Worm (Caenorhabditis elegans) whole organism, late embryonic: ENCODE data around the gene evl-20.

Source experiments
- C08G9.2 ChIP-seq: sonication (generic microtip); optimal IDR thresholded peaks from 2 replicates; lab custom pipeline; 2016; ENCODE audit warnings: mild to moderate bottlenecking, missing genetic modification characterization, moderate library complexity, missing compliant biosample characterization
- C38D4.7 ChIP-seq: fragments of 200-800 bp; sonication (Bioruptor generic); optimal IDR thresholded peaks from 2 replicates; lab custom pipeline; 2018; ENCODE audit warnings: mild to moderate bottlenecking, missing genetic modification characterization, moderate library complexity, missing compliant biosample characterization
- F13H6.1 ChIP-seq: sonication (generic microtip); optimal IDR thresholded peaks from 2 replicates; lab custom pipeline; 2016; ENCODE audit warnings: missing genetic modification characterization, missing compliant biosample characterization
- Y22D7AL.16 ChIP-seq: sonication (generic microtip); optimal IDR thresholded peaks from 2 replicates; lab custom pipeline; 2016; ENCODE audit warnings: missing genetic modification characterization, missing compliant biosample characterization
- ceh-14 ChIP-seq: sonication (generic microtip); optimal IDR thresholded peaks from 2 replicates; lab custom pipeline; 2016; ENCODE audit warnings: missing genotype, missing genetic modification characterization, missing compliant biosample characterization
- ceh-22 ChIP-seq: sonication (generic microtip); optimal IDR thresholded peaks from 2 replicates; lab custom pipeline; 2017; ENCODE audit warnings: missing biosample characterization, missing genetic modification characterization
- ceh-30 ChIP-seq: fragments of 150-350 bp; optimal IDR thresholded peaks from 2 replicates; lab custom pipeline; 2014; ENCODE audit warnings: missing biosample characterization, missing genetic modification characterization
- ceh-34 ChIP-seq: sonication (generic microtip); optimal IDR thresholded peaks from 2 replicates; lab custom pipeline; 2016; ENCODE audit warnings: mild to moderate bottlenecking, missing genetic modification characterization, missing compliant biosample characterization
- ceh-48 ChIP-seq: sonication (generic microtip); optimal IDR thresholded peaks from 2 replicates; lab custom pipeline; 2016; ENCODE audit warnings: missing genetic modification characterization, inconsistent platforms, missing compliant biosample characterization
- ceh-6 ChIP-seq: fragments of 200-800 bp; sonication (Bioruptor generic); optimal IDR thresholded peaks from 2 replicates; lab custom pipeline; 2018; ENCODE audit warnings: mild to moderate bottlenecking, missing genetic modification characterization, missing compliant biosample characterization
- che-1 ChIP-seq: sonication (generic microtip); optimal IDR thresholded peaks from 2 replicates; lab custom pipeline; 2016; ENCODE audit warnings: mild to moderate bottlenecking, missing genetic modification characterization, missing compliant biosample characterization
- dve-1 ChIP-seq: sonication (generic microtip); optimal IDR thresholded peaks from 2 replicates; lab custom pipeline; 2017; ENCODE audit warnings: antibody characterized with exemption, mild to moderate bottlenecking, missing genetic modification characterization, missing compliant biosample characterization
- elt-2 ChIP-seq: sonication (generic microtip); optimal IDR thresholded peaks from 2 replicates; lab custom pipeline; 2016; ENCODE audit warnings: missing genetic modification reagents, missing genetic modification characterization, missing compliant biosample characterization
- ets-4 ChIP-seq: sonication (generic microtip); optimal IDR thresholded peaks from 2 replicates; lab custom pipeline; 2016; ENCODE audit warnings: missing genetic modification characterization, missing compliant biosample characterization
- eyg-1 ChIP-seq: sonication (generic microtip); optimal IDR thresholded peaks from 2 replicates; lab custom pipeline; 2016; ENCODE audit warnings: missing genotype, missing genetic modification characterization, missing compliant biosample characterization
- fax-1 ChIP-seq: sonication (generic microtip); optimal IDR thresholded peaks from 2 replicates; lab custom pipeline; 2016; ENCODE audit warnings: missing genotype, missing genetic modification characterization, missing compliant biosample characterization
- fkh-10 ChIP-seq: fragments of 150-350 bp; optimal IDR thresholded peaks from 2 replicates; lab custom pipeline; 2014; ENCODE audit warnings: missing biosample characterization, missing genetic modification reagents, missing genetic modification characterization
- fkh-6 ChIP-seq: sonication (generic microtip); optimal IDR thresholded peaks from 2 replicates; lab custom pipeline; 2016; ENCODE audit warnings: missing genetic modification characterization, missing compliant biosample characterization
- gmeb-2 ChIP-seq: sonication (generic microtip); optimal IDR thresholded peaks from 2 replicates; lab custom pipeline; 2016; ENCODE audit warnings: missing genetic modification characterization, inconsistent platforms, missing compliant biosample characterization
- hlh-13 ChIP-seq: fragments of 200-800 bp; sonication (Bioruptor generic); optimal IDR thresholded peaks from 2 replicates; lab custom pipeline; 2018; ENCODE audit warnings: mild to moderate bottlenecking, missing genetic modification characterization, missing compliant biosample characterization
- hlh-15 ChIP-seq: sonication (generic microtip); optimal IDR thresholded peaks from 2 replicates; lab custom pipeline; 2016; ENCODE audit warnings: missing genetic modification characterization, missing compliant biosample characterization
- hlh-6 ChIP-seq: sonication (generic microtip); optimal IDR thresholded peaks from 2 replicates; lab custom pipeline; 2016; ENCODE audit warnings: missing genotype, missing genetic modification characterization, missing compliant biosample characterization
- hlh-8 ChIP-seq: sonication (generic microtip); optimal IDR thresholded peaks from 2 replicates; lab custom pipeline; 2016; ENCODE audit warnings: missing genotype, missing genetic modification characterization, missing compliant biosample characterization
- odd-2 ChIP-seq: sonication (generic microtip); optimal IDR thresholded peaks from 2 replicates; lab custom pipeline; 2017; ENCODE audit warnings: antibody characterized with exemption, mild to moderate bottlenecking, missing genetic modification characterization, missing compliant biosample characterization
- pag-3 ChIP-seq: sonication (generic microtip); optimal IDR thresholded peaks from 2 replicates; lab custom pipeline; 2016; ENCODE audit warnings: missing compliant biosample characterization, missing genetic modification characterization, borderline replicate concordance
- pax-1 ChIP-seq: fragments of 150-350 bp; optimal IDR thresholded peaks from 2 replicates; lab custom pipeline; 2014; ENCODE audit warnings: missing biosample characterization, missing genetic modification characterization
- pha-4 ChIP-seq: fragments of 150-350 bp; optimal IDR thresholded peaks from 2 replicates; lab custom pipeline; 2018; ENCODE audit warnings: missing biosample characterization, missing genetic modification reagents, missing genetic modification characterization
- pqm-1 ChIP-seq: sonication (generic microtip); optimal IDR thresholded peaks from 2 replicates; lab custom pipeline; 2016; ENCODE audit warnings: missing genetic modification characterization, missing compliant biosample characterization
- pros-1 ChIP-seq: fragments of 150-350 bp; optimal IDR thresholded peaks from 2 replicates; lab custom pipeline; 2014; ENCODE audit warnings: missing biosample characterization, missing genetic modification reagents, missing genetic modification characterization
- rnt-1 ChIP-seq: sonication (generic microtip); optimal IDR thresholded peaks from 2 replicates; lab custom pipeline; 2016; ENCODE audit warnings: missing genetic modification characterization, missing compliant biosample characterization
- syd-9 ChIP-seq: sonication (generic microtip); optimal IDR thresholded peaks from 2 replicates; lab custom pipeline; 2016; ENCODE audit warnings: mild to moderate bottlenecking, missing genetic modification characterization, moderate library complexity, missing compliant biosample characterization
- ttx-3 ChIP-seq: sonication (generic microtip); optimal IDR thresholded peaks from 2 replicates; lab custom pipeline; 2016; ENCODE audit warnings: missing genetic modification reagents, missing genetic modification characterization, missing compliant biosample characterization
- unc-3 ChIP-seq, 2 experiments: fragments of 200-800 bp in 1 of 2; sonication (Bioruptor generic) in 1 of 2; sonication (generic microtip) in 1 of 2; conservative IDR thresholded peaks in 1 of 2; optimal IDR thresholded peaks in 1 of 2; 2 replicates each; pipeline versions ENCODE4 v1.3.6 to Lab custom; 2016 to 2022; ENCODE audit warnings: missing compliant biosample characterization in 2 of 2, missing genetic modification characterization in 2 of 2, missing genetic modification reagents in 1 of 2
- unc-55 ChIP-seq: sonication (generic microtip); optimal IDR thresholded peaks from 2 replicates; lab custom pipeline; 2017; ENCODE audit warnings: missing biosample characterization, missing genetic modification reagents, missing genetic modification characterization
- unc-86 ChIP-seq: sonication (generic microtip); optimal IDR thresholded peaks from 2 replicates; lab custom pipeline; 2016; ENCODE audit warnings: missing genetic modification characterization, missing compliant biosample characterization
- ztf-16 ChIP-seq: sonication (generic microtip); optimal IDR thresholded peaks from 2 replicates; lab custom pipeline; 2017; ENCODE audit warnings: missing genetic modification characterization, missing compliant biosample characterization

evl-20 gene

DNA sequence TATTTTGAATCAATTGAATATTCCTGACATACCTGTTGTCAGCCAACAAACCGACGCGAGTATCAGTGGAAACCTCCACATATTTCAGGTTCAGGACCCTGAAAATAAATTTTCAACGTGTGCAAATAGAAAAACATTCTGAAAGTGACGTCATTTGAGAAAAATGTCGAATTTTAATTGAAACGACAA lies 15.5 kb upstream of the evl-20 start, which contains the start of gene F14E5.2:
Gene F14E5.2, minus strand, starts transcription at position 101 of the 189 bp plus-strand sequence.
- TF ChIP-seq ceh-6 (GFP tag; lab: Kevin White, UChicago) = no peak
- TF ChIP-seq rnt-1 = no peak
- no peak for TF ChIP-seq odd-2 (tag; lab: Kevin White, UChicago)
- TF ChIP-seq ceh-22 = no peak
- TF ChIP-seq F13H6.1 = no peak
- TF ChIP-seq ceh-30 (tag; lab: Kevin White, UChicago) = no peak
- TF ChIP-seq che-1 (tag; lab: Kevin White, UChicago) = no peak
- no peak for TF ChIP-seq hlh-13 (GFP tag; lab: Kevin White, UChicago)
- no peak for TF ChIP-seq elt-2 (tag; lab: Kevin White, UChicago)
- no peak for TF ChIP-seq ets-4 (tag; lab: Kevin White, UChicago)
- TF ChIP-seq unc-86 (tag; lab: Kevin White, UChicago) = no peak
- no peak for TF ChIP-seq pax-1
- no peak for TF ChIP-seq hlh-15 (tag; lab: Kevin White, UChicago)
- TF ChIP-seq fkh-6 = no peak
- TF ChIP-seq C08G9.2 (tag; lab: Kevin White, UChicago) = no peak
- no peak for TF ChIP-seq pha-4 (tag; lab: Kevin White, UChicago)
- TF ChIP-seq fkh-10 (GFP tag; lab: Kevin White, UChicago) = no peak
- no peak for TF ChIP-seq ttx-3
- TF ChIP-seq hlh-6 = no peak

DNA sequence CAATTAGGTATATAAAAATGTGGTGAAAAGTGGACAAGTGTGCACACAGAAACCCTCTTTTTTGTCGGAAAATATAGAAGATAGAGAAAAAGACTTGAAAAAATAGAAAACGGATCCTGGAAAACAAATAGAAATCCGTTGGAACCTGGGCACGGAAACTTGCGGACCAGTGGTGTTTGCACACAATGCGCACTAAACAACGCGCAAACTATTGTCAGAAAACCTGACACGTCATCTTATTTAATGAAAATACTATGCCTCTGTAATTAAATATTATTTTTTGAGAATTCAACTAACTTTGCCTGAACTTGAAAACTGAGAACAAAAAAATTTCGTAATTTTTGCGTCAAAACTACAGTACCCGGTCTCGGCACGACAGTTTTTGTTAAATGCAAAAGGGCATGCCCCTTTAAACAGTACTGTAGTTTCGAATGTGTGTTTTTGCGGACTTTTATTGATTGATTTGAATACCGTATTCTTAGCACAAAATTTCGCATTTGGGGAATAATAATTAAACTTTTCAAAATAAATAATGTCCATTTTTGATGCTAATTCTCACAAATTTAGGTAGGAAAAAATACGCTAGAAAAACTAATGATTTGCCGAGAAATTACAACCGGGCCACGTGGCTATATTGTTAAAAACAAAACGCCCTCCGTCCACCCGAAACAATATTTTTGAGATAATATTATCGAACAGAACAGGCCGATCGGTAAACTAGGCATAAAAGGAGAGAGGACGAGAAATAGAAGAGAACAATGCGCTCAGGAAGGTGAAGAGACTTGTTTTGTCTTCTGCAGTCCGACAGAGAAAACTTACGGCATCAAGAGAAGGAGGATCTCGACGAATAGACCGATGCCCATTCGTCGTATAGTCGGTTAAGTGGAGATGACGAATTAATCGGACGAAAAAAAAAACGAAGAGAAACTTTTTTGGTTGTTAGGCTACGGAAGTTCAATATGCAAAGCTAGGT lies 14.9 kb upstream of the evl-20 start:
- no peak for TF ChIP-seq hlh-8 (tag; lab: Kevin White, UChicago)
- no peak for TF ChIP-seq dve-1 (tag; lab: Kevin White, UChicago)
- TF ChIP-seq F13H6.1 = no peak
- no peak for TF ChIP-seq syd-9 (tag; lab: Kevin White, UChicago)
- no peak for TF ChIP-seq ceh-14 (tag; lab: Kevin White, UChicago)
- no peak for TF ChIP-seq eyg-1 (tag; lab: Kevin White, UChicago)
- no peak for TF ChIP-seq C38D4.7 (GFP tag; lab: Kevin White, UChicago)
- no peak for TF ChIP-seq ceh-48 (tag; lab: Kevin White, UChicago)
- TF ChIP-seq ztf-16 (tag; lab: Kevin White, UChicago) = no peak
- TF ChIP-seq, all 69 proteins: peak for 0

DNA sequence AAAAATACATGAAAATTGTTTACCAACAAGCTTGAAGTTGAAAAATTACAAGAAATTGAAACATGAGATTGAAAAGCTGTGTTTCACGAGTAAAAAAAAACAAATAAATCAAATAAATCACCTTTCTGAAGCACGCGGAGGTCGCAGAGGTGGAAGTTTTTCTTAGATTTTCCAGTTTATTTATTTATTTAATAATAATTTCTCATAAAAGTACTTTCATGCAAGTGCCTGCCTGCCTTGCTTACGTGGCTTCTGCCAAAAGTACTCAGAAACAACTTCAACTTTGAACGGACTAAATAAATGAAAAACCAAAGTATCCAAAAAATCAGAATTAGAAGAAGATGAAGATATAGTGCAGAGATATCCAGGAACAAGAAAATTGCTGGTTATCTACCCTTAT lies 12.2 kb upstream of the evl-20 start, which contains the start of gene acp-2:
Gene acp-2, minus strand, starts transcription at position 101 of the 400 bp plus-strand sequence.
- TF ChIP-seq fax-1 (no peak), pros-1 (tag; lab: Kevin White, UChicago) (no peak), ceh-34 (no peak), che-1 (tag; lab: Kevin White, UChicago) (no peak), pqm-1 (no peak), Y22D7AL.16 (tag; lab: Kevin White, UChicago) (no peak), C38D4.7 (GFP tag; lab: Kevin White, UChicago) (no peak), unc-55 (GFP tag; lab: Kevin White, UChicago) (no peak), hlh-6 (no peak), ceh-30 (tag; lab: Kevin White, UChicago) (no peak), fkh-10 (GFP tag; lab: Kevin White, UChicago) (no peak), gmeb-2 (tag; lab: Kevin White, UChicago) (no peak), unc-3 (GFP tag; conservative IDR thresholded peaks at IDR 0.05; lab: Robert Waterston, UW) (no peak), unc-3 (tag; optimal IDR thresholded peaks at IDR 0.05; lab: Kevin White, UChicago) (no peak), ttx-3 (no peak), elt-2 (tag; lab: Kevin White, UChicago) (no peak), pag-3 (tag; lab: Kevin White, UChicago) (no peak)
